Worm (Caenorhabditis elegans) whole organism, young adult: ENCODE measurements around the gene M05D6.2.

ENCODE experiments used
- B0336.3 ChIP-seq: fragments of 200-800 bp; sonication (Bioruptor generic); IDR thresholded peaks from 2 replicates; pipeline ENCODE4 v1.3.6; 2022; ENCODE audit warnings: missing genetic modification characterization, missing compliant biosample characterization
- F23B12.7 ChIP-seq: sonication (generic microtip); optimal IDR thresholded peaks from 2 replicates; lab custom pipeline; 2017; ENCODE audit warnings: missing genetic modification characterization, mild to moderate bottlenecking, missing compliant biosample characterization, antibody characterized with exemption, moderate library complexity; ENCODE audit not compliant: insufficient read depth
- F37B4.10 ChIP-seq: fragments of 200-800 bp; sonication (Bioruptor generic); IDR thresholded peaks from 2 replicates; pipeline ENCODE4 v1.3.6; 2022; ENCODE audit warnings: missing genetic modification characterization, missing compliant biosample characterization
- F52B5.7 ChIP-seq: sonication (generic microtip); optimal IDR thresholded peaks from 2 replicates; lab custom pipeline; 2016; ENCODE audit warnings: mild to moderate bottlenecking, missing genetic modification characterization, missing compliant biosample characterization
- K11D2.4 ChIP-seq: fragments of 200-800 bp; sonication (Bioruptor generic); IDR thresholded peaks from 2 replicates; pipeline ENCODE4 v1.3.6; 2022; ENCODE audit warnings: missing genetic modification reagents, missing genetic modification characterization, missing compliant biosample characterization
- T07F8.4 ChIP-seq: sonication (generic microtip); optimal IDR thresholded peaks from 2 replicates; lab custom pipeline; 2016; ENCODE audit warnings: mild to moderate bottlenecking, missing genetic modification characterization, moderate library complexity, missing compliant biosample characterization
- T26A5.8 ChIP-seq: sonication (generic microtip); optimal IDR thresholded peaks from 2 replicates; lab custom pipeline; 2016; ENCODE audit warnings: missing genetic modification characterization, missing compliant biosample characterization
- Y53G8AR.9 ChIP-seq: fragments of 200-800 bp; sonication (Bioruptor generic); conservative IDR thresholded peaks from 2 replicates; pipeline ENCODE4 v1.3.6; 2022; ENCODE audit warnings: missing genetic modification reagents, missing genetic modification characterization, missing compliant biosample characterization
- akir-1 ChIP-seq: fragments of 200-800 bp; sonication (Bioruptor generic); optimal IDR thresholded peaks from 2 replicates; lab custom pipeline; 2018; ENCODE audit warnings: mild to moderate bottlenecking, missing genetic modification characterization, moderate library complexity, missing compliant biosample characterization
- aptf-2 ChIP-seq: fragments of 200-800 bp; sonication (Bioruptor generic); conservative IDR thresholded peaks from 2 replicates; pipeline ENCODE4 v1.3.6; 2022; ENCODE audit warnings: missing genetic modification reagents, missing genetic modification characterization, missing compliant biosample characterization
- atf-7 ChIP-seq: sonication (generic microtip); optimal IDR thresholded peaks from 2 replicates; lab custom pipeline; 2017; ENCODE audit warnings: mild to moderate bottlenecking, missing genetic modification characterization, missing compliant biosample characterization
- athp-1 ChIP-seq: sonication (generic microtip); optimal IDR thresholded peaks from 2 replicates; lab custom pipeline; 2017; ENCODE audit warnings: mild to moderate bottlenecking, missing genetic modification characterization, missing compliant biosample characterization
- attf-5 ChIP-seq: fragments of 200-800 bp; sonication (Bioruptor generic); optimal IDR thresholded peaks from 2 replicates; lab custom pipeline; 2018; ENCODE audit warnings: mild to moderate bottlenecking, missing genetic modification characterization, missing compliant biosample characterization
- bed-1 ChIP-seq: fragments of 200-800 bp; sonication (Bioruptor generic); IDR thresholded peaks from 2 replicates; pipeline ENCODE4 v1.3.6; 2022; ENCODE audit warnings: missing genetic modification reagents, missing genetic modification characterization, missing compliant biosample characterization
- ceh-100 ChIP-seq: fragments of 200-800 bp; sonication (Bioruptor generic); IDR thresholded peaks from 2 replicates; pipeline ENCODE4 v1.3.6; 2022; ENCODE audit warnings: missing genetic modification reagents, missing genetic modification characterization, missing compliant biosample characterization
- ceh-27 ChIP-seq: fragments of 200-800 bp; sonication (Bioruptor generic); optimal IDR thresholded peaks from 2 replicates; lab custom pipeline; 2018; ENCODE audit warnings: mild to moderate bottlenecking, missing genetic modification characterization, moderate library complexity, missing compliant biosample characterization
- ceh-40 ChIP-seq: fragments of 200-800 bp; sonication (Bioruptor generic); IDR thresholded peaks from 2 replicates; pipeline ENCODE4 v1.3.6; 2022; ENCODE audit warnings: missing genetic modification characterization, missing compliant biosample characterization
- ceh-58 ChIP-seq: fragments of 200-800 bp; sonication (Bioruptor generic); IDR thresholded peaks from 2 replicates; pipeline ENCODE4 v1.3.6; 2022; ENCODE audit warnings: missing genetic modification characterization, missing compliant biosample characterization
- ceh-91 ChIP-seq: fragments of 200-800 bp; sonication (Bioruptor generic); IDR thresholded peaks from 2 replicates; pipeline ENCODE4 v1.3.6; 2022; ENCODE audit warnings: missing genetic modification reagents, missing genetic modification characterization, missing compliant biosample characterization
- hlh-26 ChIP-seq: fragments of 200-800 bp; sonication (Bioruptor generic); conservative IDR thresholded peaks from 2 replicates; pipeline ENCODE4 v1.3.6; 2022; ENCODE audit warnings: missing genetic modification reagents, missing genetic modification characterization, missing compliant biosample characterization
- hmg-1.2 ChIP-seq: fragments of 200-800 bp; sonication (Bioruptor generic); IDR thresholded peaks from 2 replicates; pipeline ENCODE4 v1.3.6; 2022; ENCODE audit warnings: missing genetic modification reagents, missing genetic modification characterization, missing compliant biosample characterization
- hmg-20 ChIP-seq: fragments of 200-800 bp; sonication (Bioruptor generic); IDR thresholded peaks from 2 replicates; pipeline ENCODE4 v1.3.6; 2022; ENCODE audit warnings: missing genetic modification reagents, missing genetic modification characterization, missing compliant biosample characterization
- hrde-1 ChIP-seq: sonication (generic microtip); optimal IDR thresholded peaks from 2 replicates; lab custom pipeline; 2016; ENCODE audit warnings: missing genetic modification characterization, mild to moderate bottlenecking, missing compliant biosample characterization, moderate library complexity, missing genotype, missing genetic modification reagents, borderline replicate concordance
- let-526 ChIP-seq: fragments of 200-800 bp; sonication (Bioruptor generic); IDR thresholded peaks from 2 replicates; pipeline ENCODE4 v1.3.6; 2022; ENCODE audit warnings: missing genetic modification reagents, missing genetic modification characterization, missing compliant biosample characterization
- lin-26 ChIP-seq: fragments of 200-800 bp; sonication (Bioruptor generic); IDR thresholded peaks from 2 replicates; pipeline ENCODE4 v1.3.6; 2022; ENCODE audit warnings: missing genetic modification reagents, missing genetic modification characterization, missing compliant biosample characterization
- lin-35 ChIP-seq, 3 experiments: fragments of 150-350 bp in 2 of 3; sonication (generic microtip) in 1 of 3; optimal IDR thresholded peaks; 2 replicates each; lab custom pipeline; 2014 to 2018; ENCODE audit warnings: missing biosample characterization in 3 of 3, missing genetic modification characterization in 3 of 3, missing genetic modification reagents in 3 of 3
- lin-54 ChIP-seq: fragments of 200-800 bp; sonication (Bioruptor generic); optimal IDR thresholded peaks from 2 replicates; lab custom pipeline; 2018; ENCODE audit warnings: mild to moderate bottlenecking, missing genetic modification characterization, missing compliant biosample characterization
- lir-1 ChIP-seq: fragments of 200-800 bp; sonication (Bioruptor generic); conservative IDR thresholded peaks from 2 replicates; pipeline ENCODE4 v1.3.6; 2022; ENCODE audit warnings: missing genetic modification reagents, missing genetic modification characterization, missing compliant biosample characterization
- madf-3 ChIP-seq: fragments of 200-800 bp; sonication (Bioruptor generic); IDR thresholded peaks from 2 replicates; pipeline ENCODE4 v1.3.6; 2022; ENCODE audit warnings: missing genetic modification reagents, missing genetic modification characterization, missing compliant biosample characterization
- mxl-1 ChIP-seq: sonication (generic microtip); optimal IDR thresholded peaks from 2 replicates; lab custom pipeline; 2016; ENCODE audit warnings: missing genetic modification characterization, missing compliant biosample characterization
- nhr-179 ChIP-seq: sonication (generic microtip); optimal IDR thresholded peaks from 2 replicates; lab custom pipeline; 2016; ENCODE audit warnings: mild to moderate bottlenecking, missing genetic modification characterization, missing compliant biosample characterization
- sdz-38 ChIP-seq: sonication (generic microtip); optimal IDR thresholded peaks from 2 replicates; lab custom pipeline; 2016; ENCODE audit warnings: missing genotype, missing genetic modification characterization, missing compliant biosample characterization
- snpc-1.3 ChIP-seq: sonication (generic microtip); optimal IDR thresholded peaks from 2 replicates; lab custom pipeline; 2017; ENCODE audit warnings: missing genetic modification characterization, mild to moderate bottlenecking, missing compliant biosample characterization, antibody characterized with exemption, moderate library complexity, missing genotype, missing genetic modification reagents; ENCODE audit not compliant: insufficient read depth
- snpc-3.4 ChIP-seq: sonication (generic microtip); optimal IDR thresholded peaks from 2 replicates; lab custom pipeline; 2017; ENCODE audit warnings: missing genetic modification characterization, mild to moderate bottlenecking, missing compliant biosample characterization, antibody characterized with exemption, moderate library complexity, missing genotype, missing genetic modification reagents
- snpc-4 ChIP-seq, 5 experiments: fragments of 150-350 bp in 1 of 5; sonication (generic microtip) in 4 of 5; optimal IDR thresholded peaks; 2 replicates each; lab custom pipeline; 2014 to 2018; ENCODE audit warnings: missing genetic modification characterization in 5 of 5, missing biosample characterization in 3 of 5, antibody characterized with exemption in 2 of 5, mild to moderate bottlenecking in 2 of 5, missing compliant biosample characterization in 2 of 5, missing genotype in 2 of 5, moderate library complexity in 2 of 5, missing genetic modification reagents in 1 of 5
- tlf-1 ChIP-seq: fragments of 200-800 bp; sonication (Bioruptor generic); optimal IDR thresholded peaks from 2 replicates; lab custom pipeline; 2018; ENCODE audit warnings: mild to moderate bottlenecking, missing genetic modification characterization, missing compliant biosample characterization

The M05D6.2 gene

DNA sequence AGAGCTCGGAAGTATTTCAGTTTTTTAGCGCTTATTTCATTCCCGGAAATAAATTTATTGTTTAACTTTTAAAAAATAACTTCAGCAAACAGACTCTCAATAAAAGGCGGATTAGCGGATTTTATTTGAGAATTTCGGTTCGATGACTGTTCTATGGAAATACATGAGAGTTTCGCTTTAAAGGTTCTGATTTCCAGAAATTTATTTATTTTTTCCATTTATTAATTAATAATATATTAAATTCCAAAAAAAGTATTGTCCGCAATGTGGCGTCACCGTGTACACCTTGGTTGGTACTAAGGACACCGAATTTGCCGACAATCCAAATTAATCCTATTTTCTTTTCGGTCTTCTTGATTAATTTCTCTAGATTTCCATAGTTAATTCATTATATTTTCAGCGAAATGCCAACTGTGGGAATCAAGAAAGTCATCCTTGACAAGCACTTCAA lies 3.4 kb upstream of the M05D6.2 start, which contains the start of gene fars-3 (continued):
- peak in 1 of 3 experiments; percentile 49 for TF ChIP-seq lin-35 (GFP tag; optimal IDR thresholded peaks at IDR 0.05; lab: Kevin White, UChicago)
- TF ChIP-seq ceh-100 (GFP tag; lab: Robert Waterston, UW): no peak
- TF ChIP-seq ceh-40 (GFP tag; lab: Robert Waterston, UW): peak; percentile 21; the same call in 1 of the 2 replicates
- peak; percentile 57 for TF ChIP-seq snpc-3.4 (tag; lab: Kevin White, UChicago)
- TF ChIP-seq sdz-38 (tag; lab: Kevin White, UChicago): no peak
- TF ChIP-seq T26A5.8: peak; percentile 0
- peak; percentile 42; the same call in 1 of the 2 replicates for TF ChIP-seq B0336.3 (GFP tag; lab: Robert Waterston, UW)
- TF ChIP-seq mxl-1: no peak
- TF ChIP-seq athp-1 (tag; lab: Kevin White, UChicago): peak; percentile 57
- peak; percentile 71 for TF ChIP-seq Y53G8AR.9
- no peak for TF ChIP-seq hmg-20
- TF ChIP-seq hrde-1 (tag; lab: Kevin White, UChicago): peak; percentile 71
- TF ChIP-seq snpc-4 (GFP tag; optimal IDR thresholded peaks at IDR 0.05; lab: Kevin White, UChicago): peak; percentile 14
- TF ChIP-seq snpc-4 (tag; optimal IDR thresholded peaks at IDR 0.05; lab: Kevin White, UChicago): peak in 1 of 4 experiments; percentile 41
- TF ChIP-seq akir-1: no peak
- no peak for TF ChIP-seq F52B5.7 (tag; lab: Kevin White, UChicago)
- no peak for TF ChIP-seq atf-7 (tag; lab: Kevin White, UChicago)
- no peak for TF ChIP-seq bed-1 (GFP tag; lab: Robert Waterston, UW)
- TF ChIP-seq lin-54 (GFP tag; lab: Kevin White, UChicago): peak; percentile 61
- TF ChIP-seq let-526: no peak
- 0 out of 2 replicates have a peak, but pooled peaks have one; percentile 35 for TF ChIP-seq lin-26 (GFP tag; lab: Robert Waterston, UW)
- TF ChIP-seq hlh-26 (GFP tag; lab: Robert Waterston, UW): no peak
- peak; percentile 62 for TF ChIP-seq tlf-1 (GFP tag; lab: Kevin White, UChicago)
- TF ChIP-seq hmg-1.2: peak; percentile 41
- TF ChIP-seq, all 124 proteins: peak for 33

DNA sequence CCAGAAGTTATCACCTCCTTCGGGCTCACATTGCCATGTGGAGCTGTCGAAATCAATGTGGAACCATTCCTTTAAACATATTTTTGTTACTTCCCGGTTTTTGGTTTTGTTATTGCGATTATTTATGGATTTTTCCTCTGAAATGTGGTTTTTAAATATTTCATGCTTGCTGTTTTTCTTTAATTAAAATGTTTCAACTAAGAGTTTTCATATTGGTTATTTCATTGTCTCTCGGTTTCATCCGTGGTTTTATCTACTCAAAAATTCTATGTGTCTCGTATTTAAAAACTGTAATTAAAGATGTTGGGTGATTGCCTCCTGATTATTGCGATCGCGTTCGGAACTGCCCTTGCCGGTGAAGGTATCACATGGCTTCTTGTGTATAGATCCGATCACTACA lies 1.0 kb upstream of the M05D6.2 start, which contains the start of gene F22B5.10:
TSS of gene F22B5.10 (plus strand) at position 301 of the 400 bp plus-strand sequence.
- TF ChIP-seq madf-3 (GFP tag; lab: Robert Waterston, UW) (no peak), snpc-3.4 (tag; lab: Kevin White, UChicago) (peak; percentile 20), snpc-4 (GFP tag; optimal IDR thresholded peaks at IDR 0.05; lab: Kevin White, UChicago) (no peak), snpc-4 (tag; optimal IDR thresholded peaks at IDR 0.05; lab: Kevin White, UChicago) (no peak)

DNA sequence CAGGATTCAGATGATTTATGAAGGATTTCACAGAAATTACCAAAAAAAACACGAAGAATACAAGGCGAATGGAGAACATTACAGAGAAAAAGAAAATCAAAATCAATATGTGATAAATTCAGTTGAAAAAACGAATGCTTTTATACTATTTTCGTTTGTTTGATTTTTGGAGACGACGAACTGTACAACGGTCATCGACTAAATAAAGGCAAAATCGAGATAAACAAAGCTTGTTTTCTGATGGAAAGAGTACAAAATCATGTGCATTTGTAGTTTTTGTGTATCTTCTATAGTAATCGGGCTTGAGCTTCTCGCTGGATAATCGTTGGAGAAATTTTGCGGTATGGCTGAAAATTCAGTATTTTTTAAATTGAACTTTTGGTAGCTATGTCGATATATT lies 3.2 kb downstream of the M05D6.2 start, which contains the start of gene M05D6.8:
TSS of gene M05D6.8 (minus strand) at position 101 of the 400 bp plus-strand sequence.
- no peak for TF ChIP-seq attf-5 (GFP tag; lab: Kevin White, UChicago)
- no peak for TF ChIP-seq K11D2.4 (GFP tag; lab: Robert Waterston, UW)
- no peak for TF ChIP-seq hmg-1.2
- no peak for TF ChIP-seq let-526
- no peak for TF ChIP-seq F52B5.7 (tag; lab: Kevin White, UChicago)
- no peak for TF ChIP-seq T07F8.4
- TF ChIP-seq nhr-179 (tag; lab: Kevin White, UChicago): no peak
- no peak for TF ChIP-seq ceh-91
- no peak for TF ChIP-seq F23B12.7
- TF ChIP-seq snpc-1.3 (tag; lab: Kevin White, UChicago): no peak
- TF ChIP-seq lir-1: no peak
- TF ChIP-seq ceh-58 (GFP tag; lab: Robert Waterston, UW): no peak
- no peak for TF ChIP-seq F37B4.10 (GFP tag; lab: Robert Waterston, UW)
- no peak for TF ChIP-seq ceh-27 (GFP tag; lab: Kevin White, UChicago)
- no peak for TF ChIP-seq aptf-2 (GFP tag; lab: Robert Waterston, UW)
